Worm (Caenorhabditis elegans) whole organism, late embryonic: ENCODE data around the gene srd-18.

ENCODE experiments used
- C38D4.7 ChIP-seq: fragments of 200-800 bp; sonication (Bioruptor generic); optimal IDR thresholded peaks from 2 replicates; lab custom pipeline; 2018; ENCODE audit warnings: mild to moderate bottlenecking, missing genetic modification characterization, moderate library complexity, missing compliant biosample characterization
- F13H6.1 ChIP-seq: sonication (generic microtip); optimal IDR thresholded peaks from 2 replicates; lab custom pipeline; 2016; ENCODE audit warnings: missing genetic modification characterization, missing compliant biosample characterization
- K02D7.2 ChIP-seq: sonication (generic microtip); optimal IDR thresholded peaks from 2 replicates; lab custom pipeline; 2017; ENCODE audit warnings: mild to moderate bottlenecking, missing genetic modification characterization, missing compliant biosample characterization
- K09A11.1 ChIP-seq: sonication (generic microtip); optimal IDR thresholded peaks from 2 replicates; lab custom pipeline; 2017; ENCODE audit warnings: antibody characterized with exemption, mild to moderate bottlenecking, missing genetic modification characterization, missing compliant biosample characterization; ENCODE audit not compliant: insufficient read depth
- T23F11.4 ChIP-seq: fragments of 200-800 bp; sonication (Bioruptor generic); optimal IDR thresholded peaks from 2 replicates; lab custom pipeline; 2018; ENCODE audit warnings: mild to moderate bottlenecking, missing genetic modification characterization, missing compliant biosample characterization
- Y22D7AL.16 ChIP-seq: sonication (generic microtip); optimal IDR thresholded peaks from 2 replicates; lab custom pipeline; 2016; ENCODE audit warnings: missing genetic modification characterization, missing compliant biosample characterization
- ama-1 ChIP-seq: fragments of 150-350 bp; optimal IDR thresholded peaks from 2 replicates; lab custom pipeline; 2014
- ceh-18 ChIP-seq: sonication (generic microtip); optimal IDR thresholded peaks from 2 replicates; lab custom pipeline; 2016; ENCODE audit warnings: missing genetic modification characterization, missing compliant biosample characterization
- ceh-22 ChIP-seq: sonication (generic microtip); optimal IDR thresholded peaks from 2 replicates; lab custom pipeline; 2017; ENCODE audit warnings: missing biosample characterization, missing genetic modification characterization
- ceh-24 ChIP-seq: sonication (generic microtip); optimal IDR thresholded peaks from 2 replicates; lab custom pipeline; 2016; ENCODE audit warnings: mild to moderate bottlenecking, missing genetic modification characterization, missing compliant biosample characterization
- ceh-30 ChIP-seq: fragments of 150-350 bp; optimal IDR thresholded peaks from 2 replicates; lab custom pipeline; 2014; ENCODE audit warnings: missing biosample characterization, missing genetic modification characterization
- ceh-34 ChIP-seq: sonication (generic microtip); optimal IDR thresholded peaks from 2 replicates; lab custom pipeline; 2016; ENCODE audit warnings: mild to moderate bottlenecking, missing genetic modification characterization, missing compliant biosample characterization
- ceh-9 ChIP-seq: sonication (generic microtip); optimal IDR thresholded peaks from 2 replicates; lab custom pipeline; 2016; ENCODE audit warnings: mild to moderate bottlenecking, missing genetic modification characterization, inconsistent platforms, missing compliant biosample characterization
- che-1 ChIP-seq: sonication (generic microtip); optimal IDR thresholded peaks from 2 replicates; lab custom pipeline; 2016; ENCODE audit warnings: mild to moderate bottlenecking, missing genetic modification characterization, missing compliant biosample characterization
- dmd-4 ChIP-seq: sonication (generic microtip); optimal IDR thresholded peaks from 2 replicates; lab custom pipeline; 2016; ENCODE audit warnings: borderline replicate concordance, missing genetic modification characterization, missing compliant biosample characterization
- dve-1 ChIP-seq: sonication (generic microtip); optimal IDR thresholded peaks from 2 replicates; lab custom pipeline; 2017; ENCODE audit warnings: antibody characterized with exemption, mild to moderate bottlenecking, missing genetic modification characterization, missing compliant biosample characterization
- elt-2 ChIP-seq: sonication (generic microtip); optimal IDR thresholded peaks from 2 replicates; lab custom pipeline; 2016; ENCODE audit warnings: missing genetic modification reagents, missing genetic modification characterization, missing compliant biosample characterization
- ets-4 ChIP-seq: sonication (generic microtip); optimal IDR thresholded peaks from 2 replicates; lab custom pipeline; 2016; ENCODE audit warnings: missing genetic modification characterization, missing compliant biosample characterization
- fax-1 ChIP-seq: sonication (generic microtip); optimal IDR thresholded peaks from 2 replicates; lab custom pipeline; 2016; ENCODE audit warnings: missing genotype, missing genetic modification characterization, missing compliant biosample characterization
- fkh-6 ChIP-seq: sonication (generic microtip); optimal IDR thresholded peaks from 2 replicates; lab custom pipeline; 2016; ENCODE audit warnings: missing genetic modification characterization, missing compliant biosample characterization
- hlh-13 ChIP-seq: fragments of 200-800 bp; sonication (Bioruptor generic); optimal IDR thresholded peaks from 2 replicates; lab custom pipeline; 2018; ENCODE audit warnings: mild to moderate bottlenecking, missing genetic modification characterization, missing compliant biosample characterization
- hlh-15 ChIP-seq: sonication (generic microtip); optimal IDR thresholded peaks from 2 replicates; lab custom pipeline; 2016; ENCODE audit warnings: missing genetic modification characterization, missing compliant biosample characterization
- hlh-30 ChIP-seq: sonication (generic microtip); optimal IDR thresholded peaks from 2 replicates; lab custom pipeline; 2017; ENCODE audit warnings: antibody characterized with exemption, missing genetic modification characterization, missing compliant biosample characterization; ENCODE audit not compliant: insufficient read depth
- hlh-6 ChIP-seq: sonication (generic microtip); optimal IDR thresholded peaks from 2 replicates; lab custom pipeline; 2016; ENCODE audit warnings: missing genotype, missing genetic modification characterization, missing compliant biosample characterization
- hlh-8 ChIP-seq: sonication (generic microtip); optimal IDR thresholded peaks from 2 replicates; lab custom pipeline; 2016; ENCODE audit warnings: missing genotype, missing genetic modification characterization, missing compliant biosample characterization
- lim-6 ChIP-seq: sonication (generic microtip); optimal IDR thresholded peaks from 2 replicates; lab custom pipeline; 2016; ENCODE audit warnings: missing genetic modification characterization, missing compliant biosample characterization
- lin-11 ChIP-seq: fragments of 200-800 bp; sonication (Bioruptor generic); optimal IDR thresholded peaks from 2 replicates; lab custom pipeline; 2018; ENCODE audit warnings: mild to moderate bottlenecking, missing genetic modification characterization, missing compliant biosample characterization
- madf-2 ChIP-seq: sonication (generic microtip); optimal IDR thresholded peaks from 2 replicates; lab custom pipeline; 2017; ENCODE audit warnings: missing genetic modification characterization, missing compliant biosample characterization
- mec-3 ChIP-seq: sonication (generic microtip); optimal IDR thresholded peaks from 2 replicates; lab custom pipeline; 2016; ENCODE audit warnings: borderline replicate concordance, missing genetic modification characterization, missing compliant biosample characterization
- nhr-232 ChIP-seq: sonication (generic microtip); optimal IDR thresholded peaks from 2 replicates; lab custom pipeline; 2016; ENCODE audit warnings: missing genetic modification characterization, missing compliant biosample characterization
- odd-2 ChIP-seq: sonication (generic microtip); optimal IDR thresholded peaks from 2 replicates; lab custom pipeline; 2017; ENCODE audit warnings: antibody characterized with exemption, mild to moderate bottlenecking, missing genetic modification characterization, missing compliant biosample characterization
- pha-2 ChIP-seq: sonication (generic microtip); optimal IDR thresholded peaks from 2 replicates; lab custom pipeline; 2017; ENCODE audit warnings: mild to moderate bottlenecking, missing genetic modification characterization, missing compliant biosample characterization
- pha-4 ChIP-seq: fragments of 150-350 bp; optimal IDR thresholded peaks from 2 replicates; lab custom pipeline; 2018; ENCODE audit warnings: missing biosample characterization, missing genetic modification reagents, missing genetic modification characterization
- pqm-1 ChIP-seq: sonication (generic microtip); optimal IDR thresholded peaks from 2 replicates; lab custom pipeline; 2016; ENCODE audit warnings: missing genetic modification characterization, missing compliant biosample characterization
- pros-1 ChIP-seq: fragments of 150-350 bp; optimal IDR thresholded peaks from 2 replicates; lab custom pipeline; 2014; ENCODE audit warnings: missing biosample characterization, missing genetic modification reagents, missing genetic modification characterization
- ref-2 ChIP-seq: sonication (generic microtip); optimal IDR thresholded peaks from 2 replicates; lab custom pipeline; 2016; ENCODE audit warnings: missing genetic modification characterization, missing compliant biosample characterization
- rnt-1 ChIP-seq: sonication (generic microtip); optimal IDR thresholded peaks from 2 replicates; lab custom pipeline; 2016; ENCODE audit warnings: missing genetic modification characterization, missing compliant biosample characterization
- sdc-2 ChIP-seq: sonication (generic microtip); optimal IDR thresholded peaks from 2 replicates; lab custom pipeline; 2016; ENCODE audit warnings: missing genotype, missing genetic modification characterization, missing compliant biosample characterization
- sox-4 ChIP-seq: sonication (generic microtip); optimal IDR thresholded peaks from 2 replicates; lab custom pipeline; 2017; ENCODE audit warnings: mild to moderate bottlenecking, missing genetic modification characterization, inconsistent platforms, missing compliant biosample characterization
- syd-9 ChIP-seq: sonication (generic microtip); optimal IDR thresholded peaks from 2 replicates; lab custom pipeline; 2016; ENCODE audit warnings: mild to moderate bottlenecking, missing genetic modification characterization, moderate library complexity, missing compliant biosample characterization
- unc-3 ChIP-seq, 2 experiments: fragments of 200-800 bp in 1 of 2; sonication (Bioruptor generic) in 1 of 2; sonication (generic microtip) in 1 of 2; conservative IDR thresholded peaks in 1 of 2; optimal IDR thresholded peaks in 1 of 2; 2 replicates each; pipeline versions ENCODE4 v1.3.6 to Lab custom; 2016 to 2022; ENCODE audit warnings: missing compliant biosample characterization in 2 of 2, missing genetic modification characterization in 2 of 2, missing genetic modification reagents in 1 of 2
- unc-42 ChIP-seq: sonication (generic microtip); optimal IDR thresholded peaks from 2 replicates; lab custom pipeline; 2016; ENCODE audit warnings: missing genotype, missing genetic modification characterization, missing compliant biosample characterization
- unc-55 ChIP-seq: sonication (generic microtip); optimal IDR thresholded peaks from 2 replicates; lab custom pipeline; 2017; ENCODE audit warnings: missing biosample characterization, missing genetic modification reagents, missing genetic modification characterization
- zip-5 ChIP-seq: sonication (generic microtip); optimal IDR thresholded peaks from 2 replicates; lab custom pipeline; 2016; ENCODE audit warnings: missing genetic modification characterization, missing compliant biosample characterization
- ztf-16 ChIP-seq: sonication (generic microtip); optimal IDR thresholded peaks from 2 replicates; lab custom pipeline; 2017; ENCODE audit warnings: missing genetic modification characterization, missing compliant biosample characterization

Gene srd-18

DNA sequence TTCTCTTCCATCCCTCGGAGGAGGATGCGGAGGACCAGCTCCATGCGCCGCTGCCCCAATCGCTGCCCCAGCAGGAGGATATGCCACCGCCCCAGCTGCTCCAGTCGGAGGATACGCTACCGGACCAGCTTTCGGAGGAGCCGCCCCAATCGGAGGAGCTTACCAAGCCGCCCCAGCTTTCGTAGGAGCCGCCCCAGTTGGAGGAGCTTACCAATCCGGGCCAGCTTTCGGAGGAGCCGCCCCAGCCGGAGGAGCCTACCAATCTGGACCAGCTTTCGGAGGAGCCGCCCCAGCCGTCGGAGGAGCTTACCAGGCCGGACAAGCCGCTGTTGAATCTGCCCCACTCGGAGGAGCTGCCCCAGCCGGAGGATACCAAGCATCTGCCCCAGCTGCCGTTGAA lies 11.2 kb downstream of the srd-18 start:
- TF ChIP-seq K09A11.1, result no peak
- TF ChIP-seq unc-42, result no peak
- TF ChIP-seq elt-2, result no peak
- TF ChIP-seq Y22D7AL.16 (tag; lab: Kevin White, UChicago), result no peak
- no peak for TF ChIP-seq ets-4 (tag; lab: Kevin White, UChicago)
- no peak for TF ChIP-seq fax-1
- TF ChIP-seq sdc-2 (tag; lab: Kevin White, UChicago), result peak; percentile 12
- TF ChIP-seq rnt-1, result no peak
- no peak for TF ChIP-seq pha-4
- peak; percentile 35 for TF ChIP-seq che-1 (tag; lab: Kevin White, UChicago)
- no peak for TF ChIP-seq hlh-8
- no peak for TF ChIP-seq ceh-22 (tag; lab: Kevin White, UChicago)
- no peak for TF ChIP-seq dmd-4
- TF ChIP-seq nhr-232, result peak; percentile 21
- no peak for TF ChIP-seq hlh-30 (tag; lab: Kevin White, UChicago)
- no peak for TF ChIP-seq pha-2 (tag; lab: Kevin White, UChicago)
- no peak for TF ChIP-seq F13H6.1 (tag; lab: Kevin White, UChicago)
- peak; percentile 73 for TF ChIP-seq T23F11.4 (GFP tag; lab: Kevin White, UChicago)
- no peak for TF ChIP-seq sox-4 (tag; lab: Kevin White, UChicago)
- TF ChIP-seq ceh-34, result no peak
- no peak for TF ChIP-seq odd-2 (tag; lab: Kevin White, UChicago)
- no peak for TF ChIP-seq unc-55 (GFP tag; lab: Kevin White, UChicago)
- TF ChIP-seq ceh-18, result no peak
- TF ChIP-seq mec-3, result no peak
- TF ChIP-seq ceh-30, result no peak
- no peak for TF ChIP-seq unc-3 (GFP tag; conservative IDR thresholded peaks at IDR 0.05; lab: Robert Waterston, UW)
- TF ChIP-seq unc-3 (tag; optimal IDR thresholded peaks at IDR 0.05; lab: Kevin White, UChicago), result no peak
- no peak for TF ChIP-seq syd-9
- no peak for TF ChIP-seq ztf-16
- TF ChIP-seq ama-1, result no peak
- no peak for TF ChIP-seq ceh-9 (tag; lab: Kevin White, UChicago)
- peak; percentile 26 for TF ChIP-seq fkh-6
- no peak for TF ChIP-seq lim-6 (tag; lab: Kevin White, UChicago)
- TF ChIP-seq dve-1 (tag; lab: Kevin White, UChicago), result no peak
- TF ChIP-seq ref-2 (tag; lab: Kevin White, UChicago), result no peak
- no peak for TF ChIP-seq C38D4.7 (GFP tag; lab: Kevin White, UChicago)
- no peak for TF ChIP-seq madf-2 (tag; lab: Kevin White, UChicago)
- TF ChIP-seq zip-5, result no peak
- no peak for TF ChIP-seq pqm-1
- TF ChIP-seq hlh-13 (GFP tag; lab: Kevin White, UChicago), result no peak
- TF ChIP-seq hlh-6, result no peak
- TF ChIP-seq pros-1 (tag; lab: Kevin White, UChicago), result no peak
- TF ChIP-seq K02D7.2 (tag; lab: Kevin White, UChicago), result peak; percentile 59

- peak; percentile 31 for TF ChIP-seq rnt-1
- no peak for TF ChIP-seq lin-11
Measured at ce11 chrV:13414585-13414984, 12.1 kb downstream of the srd-18 start, which contains the start of gene cut-2. TSS of gene cut-2 (plus strand) at chrV:13414949.

ce11 chrV:13413301-13413700 lies 13.4 kb downstream of the srd-18 start:
- no peak for TF ChIP-seq unc-3 (GFP tag; conservative IDR thresholded peaks at IDR 0.05; lab: Robert Waterston, UW)
- no peak for TF ChIP-seq unc-3 (tag; optimal IDR thresholded peaks at IDR 0.05; lab: Kevin White, UChicago)
- TF ChIP-seq madf-2 (tag; lab: Kevin White, UChicago), result no peak
- no peak for TF ChIP-seq dmd-4
- no peak for TF ChIP-seq pha-4
- TF ChIP-seq hlh-15 (tag; lab: Kevin White, UChicago), result no peak
- TF ChIP-seq syd-9, result no peak
- no peak for TF ChIP-seq ceh-24 (tag; lab: Kevin White, UChicago)
